Fruit fly (Drosophila melanogaster): Measurements from ENCODE around the gene CG34287.

DNA sequence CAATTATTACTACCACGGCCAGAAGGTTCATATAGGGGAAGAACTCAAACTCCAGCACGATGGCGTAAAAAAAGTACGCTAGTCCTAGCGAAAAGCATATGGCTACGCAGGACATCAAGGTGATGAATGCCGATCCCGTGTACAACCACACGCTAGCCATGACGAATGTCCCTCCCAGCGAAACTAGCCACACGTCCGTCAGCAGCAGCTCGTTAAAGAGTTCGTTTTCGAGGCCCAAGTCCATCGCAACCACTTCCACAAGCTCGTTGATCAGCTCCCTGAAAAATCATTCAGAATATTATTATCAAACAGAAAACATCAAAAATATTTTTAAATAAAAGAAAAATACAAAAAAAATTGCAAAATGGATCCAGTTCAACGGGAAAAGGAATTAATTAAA lies at the start of gene CG34287:
- no peak for TF ChIP-seq usp (GFP tag; optimal IDR thresholded peaks at IDR 0.05)
- no peak for TF ChIP-seq ey (GFP tag; optimal IDR thresholded peaks at IDR 0.05)
- no peak for TF ChIP-seq fru (GFP tag; optimal IDR thresholded peaks at IDR 0.05)
- TF ChIP-seq pan (optimal IDR thresholded peaks at IDR 0.05) = no peak
- TF ChIP-seq rgr (GFP tag; optimal IDR thresholded peaks at IDR 0.05) = no peak
- no peak for TF ChIP-seq dmrt93B (GFP tag; optimal IDR thresholded peaks at IDR 0.05)
- TF ChIP-seq dl (GFP tag; optimal IDR thresholded peaks at IDR 0.05; ENCODE audit: insufficient read depth in 1 of 2, partially characterized antibody in 2 of 2) = no peak
- TF ChIP-seq GATAd (GFP tag; optimal IDR thresholded peaks at IDR 0.05) = no peak
- TF ChIP-seq CG9705 (GFP tag; optimal IDR thresholded peaks at IDR 0.05) = no peak
- TF ChIP-seq Rel (GFP tag; optimal IDR thresholded peaks at IDR 0.05) = no peak
- no peak for TF ChIP-seq Rel (tag; optimal IDR thresholded peaks at IDR 0.05)
- no peak for TF ChIP-seq foxo (GFP tag; optimal IDR thresholded peaks at IDR 0.05)
- no peak for TF ChIP-seq psq (GFP tag; optimal IDR thresholded peaks at IDR 0.05)
- TF ChIP-seq Abd-B (GFP tag; optimal IDR thresholded peaks at IDR 0.05) = no peak

Measured in whole organism, wandering third instar larva.